Worm (Caenorhabditis elegans) whole organism, early embryonic: ENCODE data around the gene spd-3.

ENCODE experiments used
- B0310.2 ChIP-seq: sonication (generic microtip); optimal IDR thresholded peaks from 2 replicates; lab custom pipeline; 2016; ENCODE audit warnings: mild to moderate bottlenecking, missing genetic modification characterization, missing compliant biosample characterization
- F13C5.2 ChIP-seq: sonication (generic microtip); optimal IDR thresholded peaks from 2 replicates; lab custom pipeline; 2017; ENCODE audit warnings: mild to moderate bottlenecking, missing genetic modification characterization, inconsistent platforms, missing compliant biosample characterization
- aly-1 ChIP-seq: sonication (generic microtip); optimal IDR thresholded peaks from 2 replicates; lab custom pipeline; 2016; ENCODE audit warnings: missing genetic modification characterization, missing compliant biosample characterization
- ama-1 ChIP-seq: fragments of 150-350 bp; optimal IDR thresholded peaks from 2 replicates; lab custom pipeline; 2014
- ceh-13 ChIP-seq: fragments of 200-800 bp; sonication (Bioruptor generic); optimal IDR thresholded peaks from 2 replicates; lab custom pipeline; 2018; ENCODE audit warnings: mild to moderate bottlenecking, missing genetic modification characterization, missing compliant biosample characterization
- ceh-36 ChIP-seq: sonication (generic microtip); optimal IDR thresholded peaks from 2 replicates; lab custom pipeline; 2016; ENCODE audit warnings: missing genetic modification characterization, inconsistent platforms, missing compliant biosample characterization
- ets-7 ChIP-seq: sonication (generic microtip); optimal IDR thresholded peaks from 2 replicates; lab custom pipeline; 2016; ENCODE audit warnings: missing genotype, missing genetic modification characterization, missing compliant biosample characterization
- flt-1 ChIP-seq: fragments of 200-800 bp; sonication (Bioruptor generic); IDR thresholded peaks from 2 replicates; pipeline ENCODE4 v1.3.6; 2022; ENCODE audit warnings: missing genetic modification characterization, missing compliant biosample characterization
- hmbx-1 ChIP-seq: sonication (generic microtip); optimal IDR thresholded peaks from 2 replicates; lab custom pipeline; 2016; ENCODE audit warnings: mild to moderate bottlenecking, missing genetic modification characterization, missing compliant biosample characterization
- hmg-4 ChIP-seq: fragments of 200-800 bp; sonication (Bioruptor generic); optimal IDR thresholded peaks from 2 replicates; lab custom pipeline; 2018; ENCODE audit warnings: mild to moderate bottlenecking, missing genetic modification characterization, missing compliant biosample characterization
- hnd-1 ChIP-seq: sonication (generic microtip); optimal IDR thresholded peaks from 2 replicates; lab custom pipeline; 2016; ENCODE audit warnings: missing genetic modification characterization, missing compliant biosample characterization
- pes-1 ChIP-seq: fragments of 200-800 bp; sonication (Bioruptor generic); IDR thresholded peaks from 2 replicates; pipeline ENCODE4 v1.3.6; 2022; ENCODE audit warnings: missing genetic modification reagents, missing genetic modification characterization, missing compliant biosample characterization
- scrt-1 ChIP-seq: fragments of 200-800 bp; sonication (Bioruptor generic); IDR thresholded peaks from 2 replicates; pipeline ENCODE4 v1.3.6; 2022; ENCODE audit warnings: missing genetic modification characterization, missing compliant biosample characterization
- sea-1 ChIP-seq: fragments of 200-800 bp; sonication (Bioruptor generic); conservative IDR thresholded peaks from 2 replicates; pipeline ENCODE4 v1.3.6; 2022; ENCODE audit warnings: missing genetic modification characterization, missing compliant biosample characterization
- tbx-11 ChIP-seq: fragments of 200-800 bp; sonication (Bioruptor generic); IDR thresholded peaks from 2 replicates; pipeline ENCODE4 v1.3.6; 2022; ENCODE audit warnings: missing genetic modification characterization, missing compliant biosample characterization
- tbx-37 ChIP-seq: fragments of 200-800 bp; sonication (Bioruptor generic); conservative IDR thresholded peaks from 2 replicates; pipeline ENCODE4 v1.3.6; 2022; ENCODE audit warnings: missing genetic modification reagents, missing genetic modification characterization, missing compliant biosample characterization
- tra-4 ChIP-seq: sonication (generic microtip); optimal IDR thresholded peaks from 2 replicates; lab custom pipeline; 2017; ENCODE audit warnings: missing genetic modification characterization, missing compliant biosample characterization

Gene spd-3

ce11 chrIV:6777156-6777555, 14.6 kb downstream of the spd-3 start:
- TF ChIP-seq B0310.2 (tag; lab: Kevin White, UChicago), result no peak
- no peak for TF ChIP-seq hnd-1 (tag; lab: Kevin White, UChicago)
- no peak for TF ChIP-seq ets-7
- no peak for TF ChIP-seq ceh-13 (GFP tag; lab: Kevin White, UChicago)
- TF ChIP-seq flt-1 (GFP tag; lab: Robert Waterston, UW), result no peak
- no peak for TF ChIP-seq ama-1
- no peak for TF ChIP-seq aly-1 (tag; lab: Kevin White, UChicago)

ce11 chrIV:6785151-6785550, 22.6 kb downstream of the spd-3 start, which contains the start of gene dyci-1:
Gene dyci-1 (minus strand): TSS chrIV:6785272.
- TF ChIP-seq scrt-1, result no peak

ce11 chrIV:6785873-6786272, 23.4 kb downstream of the spd-3 start:
- TF ChIP-seq ama-1, result no peak
- TF ChIP-seq hnd-1 (tag; lab: Kevin White, UChicago), result no peak
- TF ChIP-seq tbx-37 (GFP tag; lab: Robert Waterston, UW), result no peak
- no peak for TF ChIP-seq ceh-36 (tag; lab: Kevin White, UChicago)
- TF ChIP-seq pes-1 (GFP tag; lab: Robert Waterston, UW), result no peak
- no peak for TF ChIP-seq sea-1 (GFP tag; lab: Robert Waterston, UW)
- TF ChIP-seq B0310.2 (tag; lab: Kevin White, UChicago), result no peak
- no peak for TF ChIP-seq ceh-13 (GFP tag; lab: Kevin White, UChicago)
- no peak for TF ChIP-seq ets-7
- no peak for TF ChIP-seq hmbx-1
- TF ChIP-seq scrt-1, result no peak
- TF ChIP-seq F13C5.2 (tag; lab: Kevin White, UChicago), result no peak
- TF ChIP-seq tbx-11 (GFP tag; lab: Robert Waterston, UW), result no peak
- no peak for TF ChIP-seq aly-1 (tag; lab: Kevin White, UChicago)

ce11 chrIV:6789950-6790349, 27.4 kb downstream of the spd-3 start:
- TF ChIP-seq flt-1 (GFP tag; lab: Robert Waterston, UW) (no peak), F13C5.2 (tag; lab: Kevin White, UChicago) (no peak), scrt-1 (no peak), hnd-1 (tag; lab: Kevin White, UChicago) (no peak), tra-4 (tag; lab: Kevin White, UChicago) (no peak), tbx-11 (GFP tag; lab: Robert Waterston, UW) (no peak), hmg-4 (GFP tag; lab: Kevin White, UChicago) (no peak), ceh-36 (tag; lab: Kevin White, UChicago) (no peak), B0310.2 (tag; lab: Kevin White, UChicago) (no peak), tbx-37 (GFP tag; lab: Robert Waterston, UW) (no peak), ceh-13 (GFP tag; lab: Kevin White, UChicago) (no peak), aly-1 (tag; lab: Kevin White, UChicago) (no peak), ama-1 (no peak), sea-1 (GFP tag; lab: Robert Waterston, UW) (no peak), pes-1 (GFP tag; lab: Robert Waterston, UW) (no peak), ets-7 (no peak)

ce11 chrIV:6790438-6791124, 28.1 kb downstream of the spd-3 start, which contains the start of the genes C17H12.2 and vha-8:
Gene C17H12.2 (minus strand): TSS chrIV:6790488.
Gene vha-8 (plus strand): TSS chrIV:6791074.
- TF ChIP-seq pes-1 (GFP tag; lab: Robert Waterston, UW), result no peak
- peak; percentile 58 for TF ChIP-seq F13C5.2 (tag; lab: Kevin White, UChicago)
- peak; percentile 48 for TF ChIP-seq hmg-4 (GFP tag; lab: Kevin White, UChicago)
- 0 out of 2 replicates have a peak, but pooled peaks have one; percentile 13 for TF ChIP-seq sea-1 (GFP tag; lab: Robert Waterston, UW)
- 0 out of 2 replicates have a peak, but pooled peaks have one; percentile 15 for TF ChIP-seq tbx-37 (GFP tag; lab: Robert Waterston, UW)
- TF ChIP-seq flt-1 (GFP tag; lab: Robert Waterston, UW), result 0 out of 2 replicates have a peak, but pooled peaks have one; percentile 38

ce11 chrIV:6792380-6793309, 30.1 kb downstream of the spd-3 start:
- TF ChIP-seq hnd-1 (tag; lab: Kevin White, UChicago) (no peak), ama-1 (no peak), hmbx-1 (no peak), ceh-36 (tag; lab: Kevin White, UChicago) (no peak), pes-1 (GFP tag; lab: Robert Waterston, UW) (no peak), ets-7 (no peak), scrt-1 (no peak)

ce11 chrIV:6793310-6793966, 30.9 kb downstream of the spd-3 start:
- no peak for TF ChIP-seq pes-1 (GFP tag; lab: Robert Waterston, UW)
- TF ChIP-seq ceh-36 (tag; lab: Kevin White, UChicago), result no peak
- TF ChIP-seq aly-1 (tag; lab: Kevin White, UChicago), result no peak
- no peak for TF ChIP-seq ets-7
